Worm (Caenorhabditis elegans): ENCODE measurements around the gene sur-5.

The sur-5 gene

DNA sequence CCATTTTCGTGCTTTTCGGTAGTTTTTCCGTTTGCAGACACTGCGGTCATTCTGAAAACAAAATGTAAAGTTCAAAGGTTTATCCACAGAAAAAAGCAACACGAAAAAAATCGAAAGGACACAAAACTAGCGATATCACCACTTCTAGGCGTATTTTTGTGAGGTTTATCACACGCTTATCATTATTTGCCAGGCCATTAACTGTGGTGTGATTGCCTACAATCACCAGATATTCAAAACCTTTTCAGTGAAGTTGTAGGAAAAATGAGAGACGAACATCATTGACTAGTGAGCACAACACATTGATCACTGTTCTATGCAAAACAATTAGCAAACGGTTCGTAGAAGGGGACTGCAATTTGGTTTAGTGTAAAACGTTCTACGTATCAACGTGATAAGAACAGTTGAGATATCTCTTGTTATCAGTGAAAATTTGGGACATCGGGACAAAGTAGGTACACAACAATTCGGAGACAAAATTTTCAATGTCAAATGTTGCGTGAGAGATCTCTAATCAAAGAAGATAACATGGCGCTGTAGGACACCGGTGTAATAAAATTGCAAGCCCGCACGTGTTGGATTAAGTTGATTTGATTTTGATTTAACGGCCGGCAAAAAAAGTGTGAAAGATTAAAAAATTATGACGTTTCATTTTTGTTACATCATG, at the start of gene sur-5:
Gene sur-5, minus strand, starts transcription at position 51 of the 667 bp plus-strand sequence.
- no peak for TF ChIP-seq unc-62 (GFP tag; optimal IDR thresholded peaks at IDR 0.05)

DNA sequence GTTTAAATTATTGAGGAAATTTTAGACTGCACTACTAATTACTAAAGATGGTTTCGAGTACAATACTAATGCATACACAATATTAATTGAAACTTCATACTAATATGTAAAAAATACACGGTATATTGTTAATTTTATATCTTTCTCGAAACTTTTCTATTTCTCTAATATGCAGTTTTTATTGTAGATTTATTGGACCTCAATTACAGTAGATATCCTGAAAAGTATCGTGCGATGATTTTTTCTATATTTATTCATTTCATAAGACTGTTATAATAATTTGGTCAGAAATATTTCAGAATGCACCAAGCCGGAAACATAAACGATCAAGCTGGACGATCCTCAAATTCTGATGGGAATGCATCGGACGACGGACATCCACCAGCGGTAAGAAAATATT, 38.4 kb upstream of the sur-5 start, which contains the start of gene C07D8.5:
Gene C07D8.5, plus strand, starts transcription at position 301 of the 400 bp plus-strand sequence.
- no peak for TF ChIP-seq unc-62 (GFP tag; optimal IDR thresholded peaks at IDR 0.05)

DNA sequence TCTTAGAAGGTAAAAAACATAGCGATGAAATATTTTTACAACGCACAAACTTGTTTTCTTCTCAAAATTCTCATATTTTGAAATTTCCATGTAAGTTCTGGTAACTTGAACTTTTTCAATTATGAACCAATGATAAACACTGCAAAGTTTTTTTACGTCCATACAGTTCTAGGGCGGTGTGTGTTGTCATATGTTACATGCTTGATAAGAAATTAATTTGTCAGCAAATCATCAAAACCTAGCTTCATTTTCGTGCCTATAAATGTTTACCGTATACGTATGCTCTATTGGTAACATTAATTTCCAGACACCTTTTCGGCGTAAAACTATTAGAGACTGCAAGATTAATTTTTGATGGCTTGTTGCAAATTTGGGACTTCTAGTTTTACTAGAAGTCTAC, 37.8 kb upstream of the sur-5 start:
- TF ChIP-seq unc-62 (GFP tag; optimal IDR thresholded peaks at IDR 0.05) = no peak

DNA sequence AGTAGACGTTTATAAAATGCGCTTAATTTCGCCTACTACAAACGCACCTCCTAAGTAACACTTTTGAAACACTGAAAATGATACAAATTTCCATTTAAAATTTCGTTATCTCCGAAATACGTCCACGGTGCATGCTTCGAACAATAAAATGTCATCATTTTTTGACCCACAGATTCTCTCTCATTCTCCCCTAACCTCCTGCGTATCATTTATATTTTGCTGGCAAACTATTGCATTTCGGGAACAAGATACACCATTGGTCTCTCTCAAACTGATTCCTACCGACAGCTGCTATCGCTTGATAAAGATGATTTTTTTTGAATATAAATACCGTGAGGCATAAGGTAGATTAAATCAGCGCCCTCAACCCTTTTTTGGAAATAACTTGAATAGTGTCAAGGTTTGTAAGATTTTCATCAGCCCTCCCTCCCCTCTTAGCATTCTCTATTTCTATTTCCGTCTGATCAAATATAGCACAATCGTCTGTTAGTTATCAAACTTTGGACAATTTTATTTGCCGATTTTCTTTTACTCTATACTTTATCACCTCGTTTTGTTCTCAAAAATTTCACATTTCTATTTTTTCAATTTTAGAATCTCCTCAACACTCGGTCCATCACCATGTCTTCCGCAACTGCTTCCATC, 35.7 kb upstream of the sur-5 start, which contains the start of gene C07D8.6:
Gene C07D8.6, plus strand, starts transcription at position 595 of the 645 bp plus-strand sequence.
- TF ChIP-seq unc-62 (GFP tag; optimal IDR thresholded peaks at IDR 0.05) = no peak

DNA sequence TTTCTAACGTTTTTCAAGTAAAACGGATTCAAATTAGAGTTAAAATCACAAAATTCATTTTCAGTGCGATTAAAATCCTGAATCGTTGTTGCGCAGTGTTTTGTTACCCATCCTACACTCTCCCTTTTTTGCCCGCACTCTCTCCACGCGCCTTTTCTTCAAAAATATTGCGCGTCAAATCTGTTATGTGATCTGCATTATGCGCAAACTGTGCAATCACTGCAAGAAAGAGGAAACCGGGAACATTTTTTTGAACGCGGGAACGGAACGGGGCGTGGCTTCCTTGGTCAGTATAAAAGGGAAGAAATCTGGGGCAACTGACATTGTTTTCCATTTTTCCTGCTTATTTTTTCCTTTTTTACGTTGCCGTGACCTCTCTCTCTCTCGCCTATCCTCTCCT, 35.0 kb upstream of the sur-5 start:
- TF ChIP-seq unc-62 (GFP tag; optimal IDR thresholded peaks at IDR 0.05) = no peak

DNA sequence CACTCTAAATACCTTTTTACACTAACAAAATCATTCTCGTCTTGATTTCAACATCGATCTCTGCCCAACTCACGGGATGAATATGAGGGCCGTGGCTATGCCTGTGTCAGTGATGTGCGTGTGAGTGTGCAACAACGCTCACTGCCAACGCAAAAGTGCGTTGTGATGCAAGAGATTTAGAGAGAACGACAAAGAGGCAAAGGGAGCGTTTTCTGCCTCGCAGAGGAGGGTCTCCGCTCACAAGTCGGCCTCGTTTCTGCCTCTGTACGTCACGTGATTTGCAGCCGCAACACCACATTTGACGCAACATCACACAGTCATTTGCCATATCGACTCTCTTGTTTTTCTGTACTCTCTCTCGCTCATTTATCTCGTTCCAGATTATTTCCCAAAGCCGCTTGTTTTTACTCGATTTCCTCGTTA, 28.9 kb upstream of the sur-5 start, which contains the start of gene epg-7:
Gene epg-7, plus strand, starts transcription at position 413 of the 423 bp plus-strand sequence.
- no peak for TF ChIP-seq unc-62 (GFP tag; optimal IDR thresholded peaks at IDR 0.05)

DNA sequence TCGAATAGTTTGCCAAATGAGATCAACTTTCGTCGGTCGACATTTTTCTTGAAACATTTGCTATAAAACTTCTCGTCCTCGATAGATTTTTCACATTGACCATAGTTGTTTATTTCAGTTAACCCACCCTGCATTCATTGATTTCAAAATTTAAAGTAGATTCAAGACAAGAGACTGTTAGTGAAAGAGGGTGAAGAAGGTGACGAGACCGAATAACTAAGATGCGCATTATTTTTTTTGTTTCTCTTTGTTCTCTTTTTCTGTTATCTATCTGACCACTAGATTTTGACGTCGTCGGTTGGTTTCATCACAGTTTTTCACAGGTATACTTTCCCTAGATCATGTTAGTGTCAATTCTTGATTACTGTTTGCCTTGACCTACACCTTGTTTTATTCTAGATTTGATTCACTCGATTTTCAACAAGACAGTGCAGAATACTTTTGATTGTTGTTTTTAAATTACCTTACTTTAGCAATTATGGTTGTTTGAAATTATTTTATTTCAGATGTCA, 25.4 kb upstream of the sur-5 start, which contains the start of gene ttr-30:
Gene ttr-30, plus strand, starts transcription at position 265 of the 512 bp plus-strand sequence.
- no peak for TF ChIP-seq unc-62 (GFP tag; optimal IDR thresholded peaks at IDR 0.05)

DNA sequence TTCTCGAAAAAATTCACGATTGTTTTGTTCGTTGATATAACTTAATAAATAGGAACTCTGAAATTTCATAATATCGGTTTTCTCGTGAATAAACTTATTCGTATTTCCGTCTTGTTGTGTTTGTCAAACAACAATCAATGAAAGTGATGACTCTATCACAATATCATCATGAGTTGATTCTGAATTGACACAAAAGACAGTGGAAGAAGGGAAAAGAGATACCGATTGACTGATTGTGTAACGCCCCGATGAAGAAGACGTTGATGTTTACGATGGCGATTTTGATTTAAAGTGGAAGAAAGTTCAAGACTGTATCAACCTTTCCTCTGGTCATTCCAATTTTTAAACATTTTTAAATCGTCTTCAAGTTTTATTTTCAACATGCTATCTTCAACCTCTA, 24.2 kb upstream of the sur-5 start, which contains the start of gene ttr-59:
Gene ttr-59, plus strand, starts transcription at position 218 of the 400 bp plus-strand sequence.
- TF ChIP-seq unc-62 (GFP tag; optimal IDR thresholded peaks at IDR 0.05) = no peak

DNA sequence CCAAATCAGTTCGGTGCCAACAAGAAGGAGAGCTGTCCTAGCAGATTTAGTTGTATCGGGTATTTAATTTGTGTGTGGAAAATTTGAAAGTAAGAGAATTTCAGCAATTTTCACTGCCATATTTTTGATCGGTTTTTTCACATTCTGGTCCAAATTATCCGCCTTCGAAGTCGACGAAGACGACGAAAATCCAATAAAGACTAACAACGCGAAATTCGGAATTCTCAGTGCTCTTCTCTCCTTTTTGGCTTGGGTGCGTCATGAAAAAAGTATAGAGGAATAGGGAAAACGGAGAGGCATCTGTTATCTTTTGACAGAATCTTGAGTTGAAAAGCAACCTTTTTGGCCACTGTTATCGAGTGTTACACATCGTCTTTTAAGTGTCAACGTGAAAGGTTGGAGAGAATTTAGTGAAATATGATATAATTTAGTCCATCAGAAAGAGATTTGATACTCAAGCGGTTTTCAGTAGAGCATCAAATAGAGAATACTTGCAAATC, 22.7 kb upstream of the sur-5 start:
- TF ChIP-seq unc-62 (GFP tag; optimal IDR thresholded peaks at IDR 0.05) = no peak

DNA sequence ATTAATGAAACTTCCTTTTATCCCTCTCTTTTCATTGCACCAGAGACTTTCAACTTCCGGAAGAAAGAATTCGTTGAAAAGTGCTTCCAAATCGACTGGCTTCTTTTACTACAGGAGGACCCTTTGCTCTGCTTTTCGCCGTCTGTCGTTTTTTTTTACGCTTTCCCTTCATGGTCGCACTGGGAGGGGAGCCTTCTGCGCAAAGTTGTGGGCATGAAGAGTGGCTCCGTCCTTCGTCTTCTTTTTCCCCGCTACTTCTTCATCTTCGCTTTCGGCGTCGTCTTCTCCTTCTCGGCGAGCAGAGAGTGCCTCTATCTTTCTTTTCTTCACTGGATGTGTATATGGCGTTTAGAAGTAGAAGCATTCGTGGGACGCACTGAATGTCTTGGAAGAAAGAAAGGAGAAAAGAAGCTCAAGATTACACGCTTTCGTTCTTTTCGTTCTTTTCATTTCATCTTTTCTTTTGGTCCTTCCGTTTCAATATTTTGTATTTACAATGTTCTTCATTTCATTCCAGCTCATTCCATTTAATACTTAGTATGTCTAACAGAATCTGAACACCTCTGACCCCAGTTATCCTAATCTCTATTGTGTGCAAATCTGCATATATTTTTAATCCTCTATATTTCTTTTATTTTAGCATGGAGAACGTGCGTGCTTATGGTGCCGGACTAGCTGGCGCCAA, 21.7 kb upstream of the sur-5 start, which contains the start of gene sng-1:
Gene sng-1, plus strand, starts transcription at position 635 of the 685 bp plus-strand sequence.
- TF ChIP-seq unc-62 (GFP tag; optimal IDR thresholded peaks at IDR 0.05) = no peak

DNA sequence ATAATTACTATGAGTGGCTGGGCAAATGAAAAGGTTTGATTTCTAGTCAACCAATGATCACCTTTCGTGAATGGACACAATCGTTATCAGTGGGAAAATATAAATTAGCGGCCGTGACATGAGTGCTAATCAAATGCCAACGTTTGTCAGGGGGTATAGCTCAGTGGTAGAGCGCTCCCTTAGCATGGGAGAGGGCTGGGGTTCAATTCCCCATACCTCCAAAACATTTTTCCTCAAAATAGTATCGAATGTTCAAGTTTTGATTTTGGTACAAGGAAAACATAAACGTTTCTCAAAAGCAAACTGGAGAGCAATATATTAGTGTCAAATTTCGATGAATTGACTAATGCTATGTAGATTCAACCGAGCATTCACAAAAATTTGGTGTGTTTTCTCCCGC, 18.2 kb upstream of the sur-5 start:
- TF ChIP-seq unc-62 (GFP tag; optimal IDR thresholded peaks at IDR 0.05) = no peak

DNA sequence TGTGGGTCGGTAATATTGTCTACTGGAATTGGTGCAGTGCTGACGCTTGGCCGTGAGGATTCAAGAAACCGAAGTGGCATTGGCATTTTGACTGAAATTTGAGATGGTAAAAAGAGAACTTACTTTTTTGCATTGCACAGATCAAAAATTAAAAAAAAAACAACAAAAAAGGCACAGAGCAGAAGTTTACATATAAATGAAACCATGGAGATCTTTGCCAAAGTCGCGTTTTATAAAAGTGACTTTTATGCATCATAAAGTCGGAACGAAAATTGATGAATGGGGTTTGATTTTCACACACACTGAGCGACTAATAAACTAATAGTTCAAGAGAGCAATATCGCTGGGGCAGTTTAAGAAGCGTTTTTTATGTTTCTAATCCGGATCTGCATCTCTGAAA, 17.0 kb upstream of the sur-5 start, which contains the start of gene T08A9.13:
Gene T08A9.13, minus strand, starts transcription at position 101 of the 400 bp plus-strand sequence.
- TF ChIP-seq unc-62 (GFP tag; optimal IDR thresholded peaks at IDR 0.05) = no peak

DNA sequence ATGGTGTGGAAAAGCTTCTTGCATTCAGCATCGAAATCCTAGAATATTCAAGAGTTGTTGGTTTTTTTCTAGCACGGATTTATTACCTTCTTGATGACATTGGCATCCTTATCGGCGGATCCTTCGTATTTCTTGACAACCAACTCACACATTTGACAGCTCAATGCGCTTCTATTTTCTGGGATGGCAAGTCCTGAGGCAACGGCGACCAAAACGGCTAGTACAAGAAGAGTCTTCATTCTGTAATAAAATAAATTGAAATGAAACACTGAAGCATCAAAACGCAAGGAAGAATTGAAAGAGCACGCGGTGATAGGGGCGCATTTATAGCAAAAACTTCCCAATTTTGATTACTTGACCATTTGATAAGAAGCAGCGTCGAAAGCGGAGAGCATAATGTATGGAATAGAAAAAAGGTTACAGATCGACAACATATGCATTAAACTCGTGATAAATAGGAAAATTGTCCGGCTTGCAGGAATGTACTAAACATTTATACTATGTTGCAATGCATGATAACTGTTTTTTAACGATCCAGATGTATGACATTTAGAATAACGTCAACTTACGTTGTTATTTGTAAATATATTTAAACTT, 14.8 kb upstream of the sur-5 start, which contains the start of gene spp-5:
Gene spp-5, minus strand, starts transcription at position 240 of the 597 bp plus-strand sequence.
- TF ChIP-seq unc-62 (GFP tag; optimal IDR thresholded peaks at IDR 0.05) = no peak

DNA sequence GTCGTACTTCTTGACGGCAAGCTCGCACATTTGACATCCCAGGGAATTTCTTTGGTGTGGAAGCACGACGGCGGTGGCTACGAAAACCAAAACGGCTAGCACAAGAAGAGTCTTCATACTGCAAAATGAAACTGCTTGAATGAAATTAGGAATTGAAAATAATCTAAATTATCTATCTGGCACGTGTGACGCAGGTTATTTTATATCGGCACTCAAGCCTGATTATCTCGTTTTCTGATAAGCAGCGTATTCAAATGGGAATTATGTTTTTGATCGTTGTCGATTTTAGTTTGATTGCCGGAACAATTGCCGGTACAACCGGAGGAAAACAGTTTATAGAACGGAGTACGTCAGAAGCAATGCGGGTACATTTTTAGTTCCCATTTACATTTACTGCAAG, 13.3 kb upstream of the sur-5 start, which contains the start of gene spp-4:
Gene spp-4, minus strand, starts transcription at position 118 of the 400 bp plus-strand sequence.
- TF ChIP-seq unc-62 (GFP tag; optimal IDR thresholded peaks at IDR 0.05) = no peak
